Worm (Caenorhabditis elegans): ENCODE data around the gene F33G12.7.

Gene F33G12.7

ce11 chrII:4993530-4994192 is 46.8 kb downstream of the F33G12.7 start, which contains the start of the genes eif-1 and vps-24:
eif-1 (minus strand) TSS chrII:4993580.
vps-24 (plus strand) TSS chrII:4993998.
- TF ChIP-seq ets-7 (tag; optimal IDR thresholded peaks at IDR 0.05), result no peak
- 0 out of 2 replicates have a peak, but pooled peaks have one; percentile 37 for TF ChIP-seq pes-1 (GFP tag; IDR thresholded peaks at IDR 0.05)
- TF ChIP-seq F13C5.2 (tag; optimal IDR thresholded peaks at IDR 0.05), result no peak

DNA sequence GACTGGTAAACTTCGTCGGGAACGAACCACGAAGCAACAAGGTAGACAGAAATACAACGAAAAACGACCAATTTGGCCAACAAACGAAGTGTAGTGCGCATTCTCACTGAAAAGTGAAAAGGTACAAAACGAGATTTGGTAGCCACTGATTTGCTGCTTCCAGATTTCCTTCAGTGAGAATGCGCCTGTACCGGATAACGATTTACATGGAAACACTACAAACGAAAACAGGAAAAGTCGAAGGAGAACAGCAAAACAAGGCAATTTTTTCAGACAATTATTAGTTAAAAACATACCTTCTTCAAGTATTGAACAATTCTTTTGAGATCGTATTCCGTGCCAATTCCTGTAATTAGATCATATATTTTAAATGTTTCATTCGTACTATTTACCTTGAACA is 47.5 kb downstream of the F33G12.7 start, which contains the start of gene pigb-1:
TSS of gene pigb-1 (minus strand) at position 101 of the 400 bp plus-strand sequence.
- TF ChIP-seq aly-1 (tag; optimal IDR thresholded peaks at IDR 0.05) (no peak), hmbx-1 (tag; optimal IDR thresholded peaks at IDR 0.05) (no peak), ceh-36 (tag; optimal IDR thresholded peaks at IDR 0.05) (no peak), pes-1 (GFP tag; IDR thresholded peaks at IDR 0.05) (no peak), F13C5.2 (tag; optimal IDR thresholded peaks at IDR 0.05) (no peak), ceh-13 (GFP tag; optimal IDR thresholded peaks at IDR 0.05) (no peak)

All from whole organism, early embryonic.